Fruit fly (Drosophila melanogaster) whole organism, embryonic: ENCODE results near the gene CG46318.

ENCODE experiments used
- CG10209 ChIP-seq: fragments of 200-800 bp; sonication (Bioruptor generic); optimal IDR thresholded peaks from 3 replicates; lab custom pipeline; 2017; ENCODE audit warnings: missing biosample characterization, mild to moderate bottlenecking, missing genetic modification characterization, missing genetic modification reagents
- CG11504 ChIP-seq: fragments of 200-800 bp; sonication (Bioruptor generic); optimal IDR thresholded peaks from 3 replicates; lab custom pipeline; 2019; ENCODE audit warnings: missing biosample characterization, mild to moderate bottlenecking, missing genetic modification characterization, moderate library complexity
- CG12391 ChIP-seq: fragments of 200-800 bp; sonication (Bioruptor generic); optimal IDR thresholded peaks from 3 replicates; lab custom pipeline; 2018; ENCODE audit warnings: missing biosample characterization, mild to moderate bottlenecking, missing genetic modification characterization, moderate library complexity
- CG12942 ChIP-seq: fragments of 200-800 bp; sonication (Bioruptor generic); optimal IDR thresholded peaks from 3 replicates; lab custom pipeline; 2016; ENCODE audit warnings: missing biosample characterization, missing genetic modification characterization
- CG13894 ChIP-seq: fragments of 200-800 bp; sonication (Bioruptor generic); optimal IDR thresholded peaks from 3 replicates; lab custom pipeline; 2018; ENCODE audit warnings: missing biosample characterization, mild to moderate bottlenecking, missing genetic modification characterization, moderate library complexity
- CG16779 ChIP-seq: fragments of 200-800 bp; sonication (Bioruptor generic); IDR thresholded peaks from 2 replicates; pipeline ENCODE4 v1.3.6; 2022; ENCODE audit warnings: missing biosample characterization, missing genetic modification characterization
- CG16815 ChIP-seq: fragments of 200-800 bp; sonication (Bioruptor generic); optimal IDR thresholded peaks from 3 replicates; lab custom pipeline; 2017; ENCODE audit warnings: missing biosample characterization, mild to moderate bottlenecking, missing genetic modification characterization
- CG17802 ChIP-seq: fragments of 200-800 bp; sonication (Bioruptor generic); optimal IDR thresholded peaks from 2 replicates; lab custom pipeline; 2018; ENCODE audit warnings: missing biosample characterization, mild to moderate bottlenecking, missing genetic modification characterization, moderate library complexity
- CG1832 ChIP-seq: fragments of 200-800 bp; sonication (Bioruptor generic); optimal IDR thresholded peaks from 2 replicates; lab custom pipeline; 2017; ENCODE audit warnings: missing biosample characterization, mild to moderate bottlenecking, missing genetic modification characterization, inconsistent platforms
- CG2199 ChIP-seq: fragments of 200-800 bp; sonication (Bioruptor generic); IDR thresholded peaks from 3 replicates; pipeline ENCODE4 v1.3.6; 2022; ENCODE audit warnings: missing biosample characterization, missing genetic modification characterization
- CG2875 ChIP-seq: fragments of 200-800 bp; sonication (Bioruptor generic); optimal IDR thresholded peaks from 2 replicates; lab custom pipeline; 2017; ENCODE audit warnings: missing biosample characterization, mild to moderate bottlenecking, missing genetic modification characterization, missing genetic modification reagents
- CG33213 ChIP-seq: fragments of 200-800 bp; sonication (Bioruptor generic); optimal IDR thresholded peaks from 3 replicates; lab custom pipeline; 2016; ENCODE audit warnings: missing biosample characterization, missing genetic modification characterization
- CG33557 ChIP-seq: fragments of 200-800 bp; sonication (Bioruptor generic); optimal IDR thresholded peaks from 2 replicates; lab custom pipeline; 2019; ENCODE audit warnings: missing biosample characterization, mild to moderate bottlenecking, missing genetic modification characterization, moderate library complexity
- CG4360 ChIP-seq: fragments of 200-800 bp; sonication (Bioruptor generic); IDR thresholded peaks from 2 replicates; pipeline ENCODE4 v1.3.6; 2022; ENCODE audit warnings: missing biosample characterization, missing genetic modification characterization
- CG5245 ChIP-seq: fragments of 200-800 bp; sonication (Bioruptor generic); optimal IDR thresholded peaks from 3 replicates; lab custom pipeline; 2016; ENCODE audit warnings: missing biosample characterization, missing genetic modification characterization
- CG6654 ChIP-seq: fragments of 200-800 bp; sonication (Bioruptor generic); optimal IDR thresholded peaks from 2 replicates; lab custom pipeline; 2017; ENCODE audit warnings: missing biosample characterization, mild to moderate bottlenecking, missing genetic modification characterization
- CG6791 ChIP-seq: fragments of 200-800 bp; sonication (Bioruptor generic); IDR thresholded peaks from 3 replicates; pipeline ENCODE4 v1.3.6; 2022; ENCODE audit warnings: missing biosample characterization, missing genetic modification characterization; ENCODE audit not compliant: partially characterized antibody
- CTCF ChIP-seq: fragments of 200-800 bp; sonication (Bioruptor generic); optimal IDR thresholded peaks from 2 replicates; lab custom pipeline; 2017; ENCODE audit warnings: missing biosample characterization, mild to moderate bottlenecking, missing genetic modification characterization, moderate library complexity
- Dip2 ChIP-seq: fragments of 200-800 bp; sonication (Bioruptor generic); IDR thresholded peaks from 2 replicates; pipeline ENCODE4 v1.3.6; 2022; ENCODE audit warnings: missing biosample characterization, missing genetic modification characterization
- Dref ChIP-seq: fragments of 200-800 bp; sonication (Bioruptor generic); IDR thresholded peaks from 2 replicates; pipeline ENCODE4 v1.3.6; 2022; ENCODE audit warnings: missing biosample characterization, missing genetic modification characterization
- ERR ChIP-seq: fragments of 200-800 bp; sonication (Bioruptor generic); optimal IDR thresholded peaks from 2 replicates; lab custom pipeline; 2016; ENCODE audit warnings: missing biosample characterization, missing genetic modification characterization
- HmgD ChIP-seq: fragments of 200-800 bp; sonication (Bioruptor generic); optimal IDR thresholded peaks from 3 replicates; lab custom pipeline; 2016; ENCODE audit warnings: missing biosample characterization, missing genetic modification characterization
- Hmr ChIP-seq: fragments of 200-800 bp; sonication (Bioruptor generic); optimal IDR thresholded peaks from 3 replicates; lab custom pipeline; 2017; ENCODE audit warnings: mild to moderate bottlenecking, missing biosample characterization, missing genetic modification reagents, missing genetic modification characterization
- Mad ChIP-seq: fragments of 200-800 bp; sonication (Bioruptor generic); optimal IDR thresholded peaks from 2 replicates; lab custom pipeline; 2016; ENCODE audit warnings: missing biosample characterization, missing genetic modification characterization
- Max ChIP-seq: fragments of 200-800 bp; sonication (Bioruptor generic); optimal IDR thresholded peaks from 2 replicates; lab custom pipeline; 2016; ENCODE audit warnings: missing biosample characterization, mild to moderate bottlenecking, missing genetic modification characterization
- Rx ChIP-seq: fragments of 200-800 bp; sonication (Bioruptor generic); IDR thresholded peaks from 2 replicates; pipeline ENCODE4 v1.3.6; 2022; ENCODE audit warnings: missing biosample characterization, missing genetic modification characterization
- Six4 ChIP-seq: fragments of 200-800 bp; sonication (Bioruptor generic); optimal IDR thresholded peaks from 2 replicates; lab custom pipeline; 2016; ENCODE audit warnings: missing biosample characterization, missing genetic modification characterization
- ato ChIP-seq: fragments of 200-800 bp; sonication (Bioruptor generic); IDR thresholded peaks from 2 replicates; pipeline ENCODE4 v1.3.6; 2022; ENCODE audit warnings: missing biosample characterization, missing genetic modification characterization; ENCODE audit not compliant: partially characterized antibody
- cato ChIP-seq: fragments of 200-800 bp; sonication (Bioruptor generic); optimal IDR thresholded peaks from 2 replicates; lab custom pipeline; 2016; ENCODE audit warnings: missing biosample characterization, missing genetic modification characterization, borderline replicate concordance
- caup ChIP-seq: fragments of 200-800 bp; sonication (Bioruptor generic); optimal IDR thresholded peaks from 3 replicates; lab custom pipeline; 2017; ENCODE audit warnings: missing biosample characterization, mild to moderate bottlenecking, missing genetic modification characterization, moderate library complexity; ENCODE audit not compliant: severe bottlenecking
- chm ChIP-seq: fragments of 200-800 bp; sonication (Bioruptor generic); IDR thresholded peaks from 2 replicates; pipeline ENCODE4 v1.3.6; 2022; ENCODE audit warnings: missing biosample characterization, missing genetic modification characterization
- dan ChIP-seq: fragments of 200-800 bp; sonication (Bioruptor generic); IDR thresholded peaks from 2 replicates; pipeline ENCODE4 v1.3.6; 2022; ENCODE audit warnings: missing biosample characterization, missing genetic modification characterization
- dimm ChIP-seq: fragments of 200-800 bp; sonication (Bioruptor generic); IDR thresholded peaks from 2 replicates; pipeline ENCODE4 v1.3.6; 2022; ENCODE audit warnings: missing biosample characterization, missing genetic modification characterization
- disco-r ChIP-seq: fragments of 200-800 bp; sonication (Bioruptor generic); optimal IDR thresholded peaks from 2 replicates; lab custom pipeline; 2016; ENCODE audit warnings: missing biosample characterization, missing genetic modification characterization
- dysf ChIP-seq: fragments of 200-800 bp; sonication (Bioruptor generic); IDR thresholded peaks from 3 replicates; pipeline ENCODE4 v1.3.6; 2022; ENCODE audit warnings: missing biosample characterization, missing genetic modification characterization
- emc ChIP-seq: fragments of 200-800 bp; sonication (Bioruptor generic); optimal IDR thresholded peaks from 2 replicates; lab custom pipeline; 2016; ENCODE audit warnings: missing biosample characterization, missing genetic modification characterization
- eyg ChIP-seq: fragments of 200-800 bp; sonication (Bioruptor generic); optimal IDR thresholded peaks from 3 replicates; lab custom pipeline; 2016; ENCODE audit warnings: missing biosample characterization, missing genetic modification characterization
- ftz-f1 ChIP-seq: fragments of 200-800 bp; sonication (Bioruptor generic); optimal IDR thresholded peaks from 2 replicates; lab custom pipeline; 2016; ENCODE audit warnings: missing biosample characterization, missing genetic modification characterization
- inv ChIP-seq: fragments of 200-800 bp; sonication (Bioruptor generic); IDR thresholded peaks from 2 replicates; pipeline ENCODE4 v1.3.6; 2022; ENCODE audit warnings: missing biosample characterization, missing genetic modification characterization; ENCODE audit not compliant: partially characterized antibody
- jigr1 ChIP-seq: fragments of 200-800 bp; sonication (Bioruptor generic); IDR thresholded peaks from 3 replicates; pipeline ENCODE4 v1.3.6; 2022; ENCODE audit warnings: missing biosample characterization, missing genetic modification characterization
- jing ChIP-seq: fragments of 200-800 bp; sonication (Bioruptor generic); optimal IDR thresholded peaks from 2 replicates; lab custom pipeline; 2018; ENCODE audit warnings: missing biosample characterization, mild to moderate bottlenecking, missing genetic modification characterization
- lilli ChIP-seq: fragments of 200-800 bp; sonication (Bioruptor generic); optimal IDR thresholded peaks from 3 replicates; lab custom pipeline; 2016; ENCODE audit warnings: missing biosample characterization, missing genetic modification characterization
- maf-S ChIP-seq: fragments of 200-800 bp; sonication (Bioruptor generic); optimal IDR thresholded peaks from 2 replicates; lab custom pipeline; 2016; ENCODE audit warnings: missing biosample characterization, missing genetic modification characterization
- pnt ChIP-seq: fragments of 200-800 bp; sonication (Bioruptor generic); optimal IDR thresholded peaks from 3 replicates; lab custom pipeline; 2016; ENCODE audit warnings: missing biosample characterization, missing genetic modification characterization
- run ChIP-seq: fragments of 200-800 bp; sonication (Bioruptor generic); optimal IDR thresholded peaks from 3 replicates; lab custom pipeline; 2018; ENCODE audit warnings: missing biosample characterization, mild to moderate bottlenecking, missing genetic modification characterization
- sna ChIP-seq: fragments of 200-800 bp; sonication (Bioruptor generic); IDR thresholded peaks from 2 replicates; pipeline ENCODE4 v1.3.6; 2022; ENCODE audit warnings: missing biosample characterization, missing genetic modification characterization; ENCODE audit not compliant: partially characterized antibody
- tll ChIP-seq, 2 experiments: fragments of 200-800 bp in 1 of 2; fragments of >200 bp in 1 of 2; sonication (Bioruptor generic) in 1 of 2; optimal IDR thresholded peaks; 2 replicates each; lab custom pipeline; 2017 to 2019; ENCODE audit warnings: missing biosample characterization in 2 of 2, missing genetic modification characterization in 2 of 2, mild to moderate bottlenecking in 1 of 2, moderate library complexity in 1 of 2
- tna ChIP-seq: fragments of 200-800 bp; sonication (Bioruptor generic); IDR thresholded peaks from 2 replicates; pipeline ENCODE4 v1.3.6; 2022; ENCODE audit warnings: missing biosample characterization, missing genetic modification characterization; ENCODE audit not compliant: partially characterized antibody
- unc-4 ChIP-seq: fragments of 200-800 bp; sonication (Bioruptor generic); IDR thresholded peaks from 2 replicates; pipeline ENCODE4 v1.3.6; 2022; ENCODE audit warnings: missing biosample characterization, missing genetic modification characterization; ENCODE audit not compliant: partially characterized antibody
- vvl ChIP-seq: fragments of 200-800 bp; sonication (Bioruptor generic); IDR thresholded peaks from 2 replicates; pipeline ENCODE4 v1.3.6; 2022; ENCODE audit warnings: missing biosample characterization, missing genetic modification characterization

CG46318 gene

dm6 chr3R:18719767-18720341 lies 39.5 kb downstream of the CG46318 start (continued):
- no peak for TF ChIP-seq CG2199
- TF ChIP-seq CG4360 (GFP tag; lab: Robert Waterston, UW) = no peak
- peak; percentile 88 for TF ChIP-seq lilli (GFP tag; lab: Kevin White, UChicago)
- TF ChIP-seq dysf = peak; percentile 87
- TF ChIP-seq tll (GFP tag; optimal IDR thresholded peaks at IDR 0.05; lab: Kevin White, UChicago) = no peak
- peak; percentile 72 for TF ChIP-seq Rx (GFP tag; lab: Robert Waterston, UW)
- peak; percentile 67 for TF ChIP-seq CG5245 (GFP tag; lab: Kevin White, UChicago)
- peak; percentile 91 for TF ChIP-seq CG11504
- TF ChIP-seq chm (GFP tag; lab: Robert Waterston, UW) = peak; percentile 71
- TF ChIP-seq jigr1 (GFP tag; lab: Robert Waterston, UW) = 0 out of 3 replicates have a peak, but pooled peaks have one; percentile 33
- TF ChIP-seq unc-4 (GFP tag; lab: Robert Waterston, UW) = no peak
- TF ChIP-seq CG13894 (tag; lab: Kevin White, UChicago) = peak; percentile 94
- no peak for TF ChIP-seq tna (GFP tag; lab: Robert Waterston, UW)
- TF ChIP-seq run (tag; lab: Kevin White, UChicago) = peak; percentile 87
- TF ChIP-seq CG6791 (GFP tag; lab: Robert Waterston, UW) = no peak
- TF ChIP-seq HmgD (GFP tag; lab: Kevin White, UChicago) = peak; percentile 22
- peak; percentile 74 for TF ChIP-seq ERR (GFP tag; lab: Kevin White, UChicago)
- TF ChIP-seq ftz-f1 (GFP tag; lab: Kevin White, UChicago) = no peak
- peak; percentile 95 for TF ChIP-seq Hmr
- TF ChIP-seq vvl (GFP tag; lab: Robert Waterston, UW) = peak; percentile 89
- peak; percentile 76 for TF ChIP-seq maf-S (GFP tag; lab: Kevin White, UChicago)
- peak; percentile 58 for TF ChIP-seq jing
- peak; percentile 72 for TF ChIP-seq Mad (GFP tag; lab: Kevin White, UChicago)
- peak; percentile 80 for TF ChIP-seq dan
- peak; percentile 65 for TF ChIP-seq CG33213 (GFP tag; lab: Kevin White, UChicago)
- no peak for TF ChIP-seq Dref (GFP tag; lab: Robert Waterston, UW)
- peak; percentile 77 for TF ChIP-seq eyg (GFP tag; lab: Kevin White, UChicago)
- TF ChIP-seq inv (GFP tag; lab: Robert Waterston, UW) = no peak
- peak; percentile 86 for TF ChIP-seq CG10209 (GFP tag; lab: Kevin White, UChicago)
- TF ChIP-seq sna (GFP tag; lab: Robert Waterston, UW) = no peak
- peak; percentile 62 for TF ChIP-seq CG6654 (GFP tag; lab: Kevin White, UChicago)
- no peak for TF ChIP-seq CG16779 (GFP tag; lab: Robert Waterston, UW)
- TF ChIP-seq CG33557 = peak; percentile 57
- TF ChIP-seq cato (GFP tag; lab: Kevin White, UChicago) = peak; percentile 15
- peak; percentile 60 for TF ChIP-seq CG12942 (GFP tag; lab: Kevin White, UChicago)
- TF ChIP-seq pnt = peak; percentile 81
- no peak for TF ChIP-seq emc
- peak; percentile 87 for TF ChIP-seq CG12391 (tag; lab: Kevin White, UChicago)
- no peak for TF ChIP-seq CG1832 (GFP tag; lab: Kevin White, UChicago)
- TF ChIP-seq ato (GFP tag; lab: Robert Waterston, UW) = no peak
- TF ChIP-seq Dip2 (GFP tag; lab: Robert Waterston, UW) = no peak
- TF ChIP-seq Max = peak; percentile 74
- peak; percentile 70 for TF ChIP-seq disco-r (GFP tag; lab: Kevin White, UChicago)
- peak; percentile 68 for TF ChIP-seq Six4 (GFP tag; lab: Kevin White, UChicago)
- peak; percentile 65 for TF ChIP-seq dimm
- TF ChIP-seq caup (GFP tag; lab: Kevin White, UChicago) = peak; percentile 90
- TF ChIP-seq CG16815 (GFP tag; lab: Kevin White, UChicago) = peak; percentile 81
- peak; percentile 32 for TF ChIP-seq CTCF (GFP tag; lab: Kevin White, UChicago)
- peak; percentile 71 for TF ChIP-seq CG2875 (GFP tag; lab: Kevin White, UChicago)
- TF ChIP-seq CG17802 (tag; lab: Kevin White, UChicago) = peak; percentile 55
